Worm (Caenorhabditis elegans) whole organism, mixed stage, embryonic: Measurements from ENCODE around the gene C54D2.6.

ENCODE experiments used
- bed-3 ChIP-seq: fragments of 200-800 bp; sonication (Bioruptor generic); optimal IDR thresholded peaks from 3 replicates; lab custom pipeline; 2018; ENCODE audit warnings: mild to moderate bottlenecking, missing genetic modification characterization, moderate library complexity, missing compliant biosample characterization
- blmp-1 ChIP-seq: fragments of 150-350 bp; optimal IDR thresholded peaks from 2 replicates; lab custom pipeline; 2014; ENCODE audit warnings: missing biosample characterization, missing genetic modification characterization
- ceh-39 ChIP-seq: fragments of 150-350 bp; optimal IDR thresholded peaks from 2 replicates; lab custom pipeline; 2014; ENCODE audit warnings: missing biosample characterization, missing genetic modification characterization
- ceh-43 ChIP-seq: fragments of 200-800 bp; sonication (Bioruptor generic); optimal IDR thresholded peaks from 2 replicates; lab custom pipeline; 2018; ENCODE audit warnings: mild to moderate bottlenecking, missing genetic modification characterization, moderate library complexity, missing compliant biosample characterization
- cnd-1 ChIP-seq: fragments of 200-800 bp; sonication (Bioruptor generic); optimal IDR thresholded peaks from 2 replicates; lab custom pipeline; 2018; ENCODE audit warnings: mild to moderate bottlenecking, missing genetic modification characterization, missing compliant biosample characterization
- drap-1 ChIP-seq: fragments of 200-800 bp; sonication (Bioruptor generic); optimal IDR thresholded peaks from 3 replicates; lab custom pipeline; 2018; ENCODE audit warnings: mild to moderate bottlenecking, missing genetic modification characterization, missing compliant biosample characterization
- elt-1 ChIP-seq: sonication (generic microtip); optimal IDR thresholded peaks from 2 replicates; lab custom pipeline; 2017; ENCODE audit warnings: missing genetic modification characterization, mild to moderate bottlenecking, missing compliant biosample characterization, antibody characterized with exemption, moderate library complexity, borderline replicate concordance; ENCODE audit not compliant: insufficient read depth
- elt-3 ChIP-seq: fragments of 150-350 bp; optimal IDR thresholded peaks from 2 replicates; lab custom pipeline; 2014; ENCODE audit warnings: missing biosample characterization, missing genetic modification characterization
- flh-1 ChIP-seq: fragments of 200-800 bp; sonication (Bioruptor generic); optimal IDR thresholded peaks from 2 replicates; lab custom pipeline; 2018; ENCODE audit warnings: mild to moderate bottlenecking, missing genetic modification characterization, moderate library complexity, missing compliant biosample characterization
- ham-2 ChIP-seq: fragments of 200-800 bp; sonication (Bioruptor generic); optimal IDR thresholded peaks from 2 replicates; lab custom pipeline; 2018; ENCODE audit warnings: mild to moderate bottlenecking, missing genetic modification characterization, missing compliant biosample characterization
- hlh-1 ChIP-seq: fragments of 150-350 bp; optimal IDR thresholded peaks from 2 replicates; lab custom pipeline; 2014; ENCODE audit warnings: missing biosample characterization, missing genetic modification reagents, missing genetic modification characterization
- lin-13 ChIP-seq: fragments of 150-350 bp; optimal IDR thresholded peaks from 2 replicates; lab custom pipeline; 2014; ENCODE audit warnings: missing biosample characterization, missing genetic modification characterization
- lin-32 ChIP-seq: fragments of 200-800 bp; sonication (Bioruptor generic); optimal IDR thresholded peaks from 2 replicates; lab custom pipeline; 2018; ENCODE audit warnings: mild to moderate bottlenecking, missing genetic modification characterization, missing compliant biosample characterization
- lsy-2 ChIP-seq: fragments of 150-350 bp; optimal IDR thresholded peaks from 2 replicates; lab custom pipeline; 2014; ENCODE audit warnings: missing biosample characterization, missing genetic modification characterization
- mab-5 ChIP-seq: fragments of 150-350 bp; optimal IDR thresholded peaks from 2 replicates; lab custom pipeline; 2014; ENCODE audit warnings: missing biosample characterization, missing genetic modification characterization
- mls-2 ChIP-seq: sonication (generic microtip); optimal IDR thresholded peaks from 2 replicates; lab custom pipeline; 2016; ENCODE audit warnings: mild to moderate bottlenecking, missing genetic modification characterization, moderate library complexity, missing compliant biosample characterization
- nhr-12 ChIP-seq: fragments of 150-350 bp; optimal IDR thresholded peaks from 2 replicates; lab custom pipeline; 2014; ENCODE audit warnings: missing biosample characterization, missing genetic modification characterization
- nhr-2 ChIP-seq: fragments of 150-350 bp; optimal IDR thresholded peaks from 2 replicates; lab custom pipeline; 2014; ENCODE audit warnings: missing biosample characterization, missing genetic modification characterization
- nhr-237 ChIP-seq: fragments of 150-350 bp; optimal IDR thresholded peaks from 2 replicates; lab custom pipeline; 2014; ENCODE audit warnings: missing biosample characterization, missing genetic modification characterization
- nhr-28 ChIP-seq: fragments of 150-350 bp; optimal IDR thresholded peaks from 2 replicates; lab custom pipeline; 2014; ENCODE audit warnings: missing biosample characterization, missing genetic modification characterization
- pha-4 ChIP-seq: fragments of 150-350 bp; optimal IDR thresholded peaks from 2 replicates; lab custom pipeline; 2018; ENCODE audit warnings: missing biosample characterization, missing genetic modification reagents, missing genetic modification characterization
- sem-2 ChIP-seq: fragments of 200-800 bp; sonication (Bioruptor generic); optimal IDR thresholded peaks from 2 replicates; lab custom pipeline; 2018; ENCODE audit warnings: mild to moderate bottlenecking, missing genetic modification characterization, missing compliant biosample characterization
- snpc-4 ChIP-seq: fragments of 150-350 bp; optimal IDR thresholded peaks from 2 replicates; lab custom pipeline; 2014; ENCODE audit warnings: missing biosample characterization, missing genetic modification characterization
- tbx-8 ChIP-seq: fragments of 200-800 bp; sonication (Bioruptor generic); optimal IDR thresholded peaks from 2 replicates; lab custom pipeline; 2018; ENCODE audit warnings: mild to moderate bottlenecking, missing genetic modification characterization, moderate library complexity, missing compliant biosample characterization
- unc-120 ChIP-seq: sonication (generic microtip); optimal IDR thresholded peaks from 2 replicates; lab custom pipeline; 2017; ENCODE audit warnings: missing genetic modification characterization, missing compliant biosample characterization; ENCODE audit not compliant: poor library complexity, severe bottlenecking
- unc-39 ChIP-seq: fragments of 150-350 bp; optimal IDR thresholded peaks from 2 replicates; lab custom pipeline; 2014; ENCODE audit warnings: missing biosample characterization, missing genetic modification characterization
- zip-8 ChIP-seq: fragments of 150-350 bp; optimal IDR thresholded peaks from 2 replicates; lab custom pipeline; 2014; ENCODE audit warnings: missing biosample characterization, missing genetic modification characterization
- ztf-11 ChIP-seq: fragments of 150-350 bp; optimal IDR thresholded peaks from 2 replicates; lab custom pipeline; 2014; ENCODE audit warnings: missing biosample characterization, missing genetic modification characterization

Gene C54D2.6

DNA sequence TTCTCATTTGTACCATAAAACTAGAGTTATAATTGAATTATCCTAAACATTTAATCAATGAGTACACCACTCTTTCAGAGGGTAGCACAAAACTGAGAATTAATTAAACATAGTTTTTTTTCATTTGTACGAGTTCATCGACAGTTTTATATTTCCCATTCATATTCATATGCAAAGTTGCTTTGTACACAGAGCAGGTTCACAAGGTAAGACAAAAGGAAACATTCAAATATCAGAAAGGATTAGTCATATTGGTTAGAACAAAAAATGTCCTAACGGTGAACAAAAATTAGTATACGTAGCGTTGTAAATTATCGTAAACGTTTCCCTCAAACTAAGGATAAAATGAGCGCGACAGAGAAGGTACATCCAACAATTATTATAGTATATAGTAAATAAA lies 34.0 kb upstream of the C54D2.6 start:
- TF ChIP-seq ham-2: no peak
- TF ChIP-seq hlh-1 (tag; lab: Kevin White, UChicago): no peak
- TF ChIP-seq bed-3: no peak
- TF ChIP-seq nhr-12 (tag; lab: Kevin White, UChicago): no peak
- TF ChIP-seq tbx-8 (GFP tag; lab: Kevin White, UChicago): no peak
- TF ChIP-seq blmp-1 (tag; lab: Kevin White, UChicago): no peak
- no peak for TF ChIP-seq flh-1
- TF ChIP-seq cnd-1 (tag; lab: Kevin White, UChicago): no peak
- no peak for TF ChIP-seq drap-1 (GFP tag; lab: Kevin White, UChicago)
- TF ChIP-seq lin-13 (tag; lab: Kevin White, UChicago): no peak
- TF ChIP-seq pha-4 (tag; lab: Kevin White, UChicago): no peak
- TF ChIP-seq, all 35 proteins: peak for 0

DNA sequence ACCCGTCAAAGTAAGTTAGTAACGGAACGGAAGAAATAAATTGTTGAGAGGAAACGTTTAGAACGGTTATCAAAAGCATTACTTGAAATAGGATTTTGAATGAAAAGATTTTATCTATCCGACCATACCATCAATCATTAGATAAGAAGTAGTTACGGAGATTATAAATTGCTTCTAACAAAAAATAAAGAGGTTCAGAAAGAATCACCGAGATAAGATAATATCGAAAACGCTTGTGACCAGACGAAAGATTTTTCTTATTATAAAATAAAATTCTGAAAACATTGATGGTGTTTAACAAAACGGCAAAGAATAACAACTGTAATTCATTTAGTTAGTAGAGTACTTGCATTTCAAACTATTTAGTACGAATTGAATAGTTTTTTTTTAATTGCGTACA lies 33.5 kb upstream of the C54D2.6 start, which contains the start of gene C39D10.8:
Gene C39D10.8 (minus strand): TSS at position 101 of the 400 bp plus-strand sequence.
- no peak for TF ChIP-seq unc-39
- peak; percentile 54 for TF ChIP-seq elt-1 (tag; lab: Kevin White, UChicago)

DNA sequence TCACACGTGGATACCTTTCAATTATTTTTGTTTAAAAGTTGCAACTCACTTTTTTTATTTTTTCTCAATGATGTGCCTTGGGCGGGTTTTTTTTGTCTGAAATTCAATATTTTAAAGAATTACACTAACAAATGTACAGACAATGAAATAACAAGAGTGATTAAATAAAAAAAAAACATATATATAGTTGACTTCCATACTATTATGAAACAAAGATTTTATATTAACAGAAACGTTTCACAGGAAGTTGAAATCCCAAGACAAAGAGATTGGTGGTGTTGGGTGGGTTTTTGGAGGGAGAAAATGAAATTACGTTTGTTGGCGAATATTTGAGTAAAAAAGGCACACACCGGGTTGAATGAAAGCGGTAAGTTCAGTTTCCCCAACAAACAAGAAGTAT lies 28.5 kb upstream of the C54D2.6 start, which contains the start of gene cca-1:
Gene cca-1 (minus strand): TSS at position 101 of the 400 bp plus-strand sequence.
- no peak for TF ChIP-seq nhr-2
- TF ChIP-seq unc-120: no peak
- no peak for TF ChIP-seq snpc-4 (tag; lab: Kevin White, UChicago)
- TF ChIP-seq ceh-39 (tag; lab: Kevin White, UChicago): no peak
- TF ChIP-seq pha-4 (tag; lab: Kevin White, UChicago): no peak
- TF ChIP-seq drap-1 (GFP tag; lab: Kevin White, UChicago): no peak

DNA sequence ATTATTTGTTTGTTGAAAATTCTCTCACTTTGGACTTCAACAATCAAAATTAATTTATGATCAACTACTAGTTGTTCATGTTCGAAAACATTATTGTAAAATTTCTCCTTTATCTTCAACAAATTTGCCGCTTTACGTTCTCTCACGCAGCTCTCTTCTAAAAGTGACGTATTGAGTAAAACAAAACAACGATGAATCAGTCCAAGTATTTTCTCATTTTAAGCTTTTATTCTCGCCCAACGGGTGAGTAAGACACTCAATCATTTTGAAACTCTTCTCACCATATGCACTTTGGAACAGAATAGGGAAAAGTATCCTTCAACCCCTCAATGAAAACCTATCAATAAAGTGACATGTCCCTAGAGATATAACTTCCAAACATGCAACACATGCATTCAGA lies 26.0 kb upstream of the C54D2.6 start:
- TF ChIP-seq mls-2 (tag; lab: Kevin White, UChicago) (no peak), elt-3 (tag; lab: Kevin White, UChicago) (no peak), tbx-8 (GFP tag; lab: Kevin White, UChicago) (no peak), bed-3 (no peak), elt-1 (tag; lab: Kevin White, UChicago) (no peak), ztf-11 (no peak), nhr-28 (tag; lab: Kevin White, UChicago) (no peak), hlh-1 (tag; lab: Kevin White, UChicago) (no peak), nhr-237 (no peak), zip-8 (tag; lab: Kevin White, UChicago) (no peak), ceh-43 (GFP tag; lab: Kevin White, UChicago) (no peak), ceh-39 (tag; lab: Kevin White, UChicago) (no peak)

DNA sequence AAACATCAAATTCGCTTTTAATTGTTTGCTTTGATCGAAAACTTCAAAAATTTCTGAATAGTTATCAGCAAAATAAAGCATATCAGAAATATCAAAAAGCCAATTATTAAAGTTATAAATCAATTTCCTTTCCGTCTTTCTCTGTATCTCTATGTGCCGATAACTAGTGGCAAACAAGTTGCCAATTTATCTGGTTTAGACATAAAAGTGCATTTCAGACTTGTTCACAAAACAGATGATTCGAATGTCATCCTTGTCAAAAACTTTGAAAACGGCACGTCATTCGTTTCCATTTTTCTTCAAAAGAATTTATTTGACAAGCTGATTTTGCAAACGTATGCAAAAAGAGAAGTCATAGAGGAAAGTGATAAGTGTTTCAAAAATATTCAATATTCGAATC lies 20.0 kb upstream of the C54D2.6 start:
- TF ChIP-seq mab-5 (tag; lab: Kevin White, UChicago) (no peak), ceh-43 (GFP tag; lab: Kevin White, UChicago) (no peak)

DNA sequence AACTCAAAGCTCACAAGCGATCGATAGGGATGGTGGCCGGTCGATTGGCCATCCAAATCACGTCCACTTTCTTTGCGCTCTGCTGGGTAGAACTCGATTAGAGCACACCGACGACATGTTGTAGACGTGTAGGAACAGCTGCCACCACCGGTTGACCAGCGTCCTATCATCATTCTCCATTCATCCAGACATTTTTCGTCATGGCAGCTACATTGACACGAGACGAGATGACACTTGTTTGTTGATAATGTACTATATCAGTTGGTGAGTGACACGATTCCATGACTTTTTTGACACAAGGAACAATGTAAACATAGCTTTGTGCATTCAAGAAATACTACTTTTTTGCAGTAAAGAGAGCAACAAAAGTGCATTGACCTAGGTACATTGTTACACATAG lies 19.2 kb upstream of the C54D2.6 start:
- TF ChIP-seq bed-3: no peak
- TF ChIP-seq unc-120: peak; percentile 7
- peak; percentile 82 for TF ChIP-seq hlh-1 (tag; lab: Kevin White, UChicago)

DNA sequence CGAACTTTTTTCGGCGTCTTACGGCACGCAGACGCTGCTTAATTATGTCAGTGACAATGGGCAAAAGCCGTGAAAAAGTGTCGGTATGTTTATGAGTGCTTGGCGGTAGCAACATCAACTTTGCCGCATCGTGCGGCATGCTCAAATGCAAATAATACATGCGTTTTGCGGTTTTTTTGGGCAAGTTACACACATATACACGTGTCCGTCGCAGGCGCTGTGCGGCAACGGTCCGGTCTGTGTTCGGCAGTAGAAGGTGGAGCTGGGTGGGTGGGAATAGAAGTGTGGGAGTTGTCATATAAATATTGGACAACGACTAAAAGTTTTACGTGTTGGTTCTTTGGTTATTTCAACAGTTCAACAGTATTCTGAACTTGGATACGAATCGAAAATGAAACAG lies 5.1 kb downstream of the C54D2.6 start, which contains the start of gene idpp-11:
Gene idpp-11 (plus strand): TSS at position 301 of the 400 bp plus-strand sequence.
- TF ChIP-seq ceh-43 (GFP tag; lab: Kevin White, UChicago) (no peak), blmp-1 (tag; lab: Kevin White, UChicago) (no peak), bed-3 (no peak), flh-1 (no peak), unc-39 (no peak), lin-32 (GFP tag; lab: Kevin White, UChicago) (no peak), pha-4 (tag; lab: Kevin White, UChicago) (no peak), mls-2 (tag; lab: Kevin White, UChicago) (no peak), unc-120 (no peak), mab-5 (tag; lab: Kevin White, UChicago) (no peak), lin-13 (tag; lab: Kevin White, UChicago) (no peak), nhr-28 (tag; lab: Kevin White, UChicago) (no peak), sem-2 (GFP tag; lab: Kevin White, UChicago) (no peak), zip-8 (tag; lab: Kevin White, UChicago) (no peak), elt-3 (tag; lab: Kevin White, UChicago) (no peak), elt-1 (tag; lab: Kevin White, UChicago) (no peak), lsy-2 (tag; lab: Kevin White, UChicago) (no peak), nhr-2 (no peak), nhr-12 (tag; lab: Kevin White, UChicago) (no peak)
